Fruit fly (Drosophila melanogaster) whole organism, prepupa: ENCODE data around the gene Naprt.

Experiments
- Blimp-1 ChIP-seq: fragments of 200-800 bp; sonication (Bioruptor generic); optimal IDR thresholded peaks from 3 replicates; lab custom pipeline; 2017; ENCODE audit warnings: missing biosample characterization, missing genetic modification characterization, mild to moderate bottlenecking, moderate library complexity, missing genetic modification reagents
- CG10669 ChIP-seq: fragments of 200-800 bp; sonication (Bioruptor generic); optimal IDR thresholded peaks from 3 replicates; lab custom pipeline; 2018; ENCODE audit warnings: missing biosample characterization, mild to moderate bottlenecking, missing genetic modification characterization, moderate library complexity
- CG11294 ChIP-seq: fragments of 200-800 bp; sonication (Bioruptor generic); IDR thresholded peaks from 2 replicates; pipeline ENCODE4 v1.3.6; 2022; ENCODE audit warnings: missing biosample characterization, missing genetic modification characterization
- CG11902 ChIP-seq: fragments of 200-800 bp; sonication (Bioruptor generic); optimal IDR thresholded peaks from 3 replicates; lab custom pipeline; 2016; ENCODE audit warnings: missing biosample characterization, missing genetic modification characterization
- CG1621 ChIP-seq: fragments of 200-800 bp; sonication (Bioruptor generic); optimal IDR thresholded peaks from 3 replicates; lab custom pipeline; 2018; ENCODE audit warnings: missing biosample characterization, mild to moderate bottlenecking, missing genetic modification characterization
- CG31627 ChIP-seq: fragments of 200-800 bp; sonication (Bioruptor generic); optimal IDR thresholded peaks from 3 replicates; lab custom pipeline; 2016; ENCODE audit warnings: missing biosample characterization, missing genetic modification characterization
- CG32006 ChIP-seq: fragments of 200-800 bp; sonication (Bioruptor generic); optimal IDR thresholded peaks from 3 replicates; lab custom pipeline; 2017; ENCODE audit warnings: missing biosample characterization, mild to moderate bottlenecking, missing genetic modification characterization
- CG34406 ChIP-seq: fragments of 200-800 bp; sonication (Bioruptor generic); optimal IDR thresholded peaks from 3 replicates; lab custom pipeline; 2016; ENCODE audit warnings: missing biosample characterization, missing genetic modification characterization
- CG3919 ChIP-seq: fragments of 200-800 bp; sonication (Bioruptor generic); optimal IDR thresholded peaks from 3 replicates; lab custom pipeline; 2016; ENCODE audit warnings: missing biosample characterization, missing genetic modification characterization
- CG4318 ChIP-seq: fragments of 200-800 bp; sonication (Bioruptor generic); optimal IDR thresholded peaks from 3 replicates; lab custom pipeline; 2017; ENCODE audit warnings: missing biosample characterization, mild to moderate bottlenecking, missing genetic modification characterization
- CG6163 ChIP-seq: fragments of 200-800 bp; sonication (Bioruptor generic); IDR thresholded peaks from 3 replicates; pipeline ENCODE4 v1.3.6; 2022; ENCODE audit warnings: missing biosample characterization, missing genetic modification characterization
- CG6276 ChIP-seq: fragments of 200-800 bp; sonication (Bioruptor generic); optimal IDR thresholded peaks from 2 replicates; lab custom pipeline; 2017; ENCODE audit warnings: missing biosample characterization, mild to moderate bottlenecking, missing genetic modification characterization
- CG6854 ChIP-seq: fragments of 200-800 bp; sonication (Bioruptor generic); optimal IDR thresholded peaks from 2 replicates; lab custom pipeline; 2017; ENCODE audit warnings: missing biosample characterization, mild to moderate bottlenecking, missing genetic modification characterization
- CG7368 ChIP-seq: fragments of 200-800 bp; sonication (Bioruptor generic); optimal IDR thresholded peaks from 3 replicates; lab custom pipeline; 2016; ENCODE audit warnings: missing biosample characterization, missing genetic modification characterization
- Eip75B ChIP-seq: fragments of 200-800 bp; sonication (Bioruptor generic); optimal IDR thresholded peaks from 3 replicates; lab custom pipeline; 2016; ENCODE audit warnings: missing biosample characterization, missing genetic modification characterization
- Eip78C ChIP-seq: fragments of 200-800 bp; sonication (Bioruptor generic); peaks from one replicate; lab custom pipeline; 2016; ENCODE audit warnings: missing biosample characterization, missing genetic modification characterization
- Eip93F ChIP-seq: fragments of 200-800 bp; sonication (Bioruptor generic); optimal IDR thresholded peaks from 2 replicates; lab custom pipeline; 2016; ENCODE audit warnings: missing biosample characterization, mild to moderate bottlenecking, missing genetic modification characterization
- Ets21C ChIP-seq: fragments of 200-800 bp; sonication (Bioruptor generic); optimal IDR thresholded peaks from 3 replicates; lab custom pipeline; 2016; ENCODE audit warnings: missing biosample characterization, missing genetic modification characterization
- Gug ChIP-seq: fragments of 200-800 bp; sonication (Bioruptor generic); IDR thresholded peaks from 2 replicates; pipeline ENCODE4 v1.3.6; 2022; ENCODE audit warnings: missing biosample characterization, missing genetic modification characterization
- Hr4 ChIP-seq: fragments of 200-800 bp; sonication (Bioruptor generic); optimal IDR thresholded peaks from 3 replicates; lab custom pipeline; 2016; ENCODE audit warnings: missing biosample characterization, missing genetic modification characterization
- Met ChIP-seq: fragments of 200-800 bp; sonication (Bioruptor generic); optimal IDR thresholded peaks from 3 replicates; lab custom pipeline; 2016; ENCODE audit warnings: missing biosample characterization, missing genetic modification characterization
- OdsH ChIP-seq: fragments of 200-800 bp; sonication (Bioruptor generic); optimal IDR thresholded peaks from 3 replicates; lab custom pipeline; 2016; ENCODE audit warnings: missing biosample characterization, missing genetic modification characterization
- Smox ChIP-seq: fragments of 200-800 bp; sonication (Bioruptor generic); optimal IDR thresholded peaks from 3 replicates; lab custom pipeline; 2016; ENCODE audit warnings: missing biosample characterization, missing genetic modification characterization
- Sox102F ChIP-seq: fragments of 200-800 bp; sonication (Bioruptor generic); optimal IDR thresholded peaks from 2 replicates; lab custom pipeline; 2016; ENCODE audit warnings: missing biosample characterization, mild to moderate bottlenecking, missing genetic modification characterization
- Sox14 ChIP-seq: fragments of 200-800 bp; sonication (Bioruptor generic); optimal IDR thresholded peaks from 3 replicates; lab custom pipeline; 2016; ENCODE audit warnings: missing biosample characterization, missing genetic modification characterization
- Sox15 ChIP-seq: fragments of 200-800 bp; sonication (Bioruptor generic); optimal IDR thresholded peaks from 3 replicates; lab custom pipeline; 2016; ENCODE audit warnings: missing biosample characterization, missing genetic modification characterization
- cyc ChIP-seq: fragments of 200-800 bp; sonication (Bioruptor generic); optimal IDR thresholded peaks from 3 replicates; lab custom pipeline; 2016; ENCODE audit warnings: missing biosample characterization, missing genetic modification characterization
- dsx ChIP-seq: fragments of 200-800 bp; optimal IDR thresholded peaks from 3 replicates; lab custom pipeline; 2019; ENCODE audit warnings: missing biosample characterization, mild to moderate bottlenecking, missing genetic modification characterization, moderate library complexity; ENCODE audit not compliant: poor library complexity, severe bottlenecking
- eg ChIP-seq: fragments of 200-800 bp; sonication (Bioruptor generic); IDR thresholded peaks from 3 replicates; pipeline ENCODE4 v1.3.6; 2022; ENCODE audit warnings: missing biosample characterization, missing genetic modification characterization
- esn ChIP-seq: fragments of 200-800 bp; sonication (Bioruptor generic); optimal IDR thresholded peaks from 2 replicates; lab custom pipeline; 2016; ENCODE audit warnings: missing biosample characterization, mild to moderate bottlenecking, missing genetic modification characterization, moderate library complexity
- fkh ChIP-seq: fragments of 200-800 bp; sonication (Bioruptor generic); optimal IDR thresholded peaks from 3 replicates; lab custom pipeline; 2017; ENCODE audit warnings: missing biosample characterization, mild to moderate bottlenecking, missing genetic modification characterization, moderate library complexity
- lz ChIP-seq: fragments of 200-800 bp; sonication (Bioruptor generic); optimal IDR thresholded peaks from 3 replicates; lab custom pipeline; 2016; ENCODE audit warnings: missing biosample characterization, missing genetic modification characterization
- net ChIP-seq: fragments of 200-800 bp; sonication (Bioruptor generic); optimal IDR thresholded peaks from 3 replicates; lab custom pipeline; 2016; ENCODE audit warnings: missing biosample characterization, missing genetic modification characterization
- spab ChIP-seq: fragments of 200-800 bp; sonication (Bioruptor generic); optimal IDR thresholded peaks from 2 replicates; lab custom pipeline; 2017; ENCODE audit warnings: missing biosample characterization, mild to moderate bottlenecking, missing genetic modification characterization, missing genetic modification reagents
- svp ChIP-seq: fragments of 200-800 bp; sonication (Bioruptor generic); peaks from one replicate; lab custom pipeline; 2016; ENCODE audit warnings: missing biosample characterization, missing genetic modification characterization
- vri ChIP-seq: fragments of 200-800 bp; sonication (Bioruptor generic); optimal IDR thresholded peaks from 3 replicates; lab custom pipeline; 2016; ENCODE audit warnings: missing biosample characterization, mild to moderate bottlenecking, missing genetic modification characterization

Gene Naprt

dm6 chr2L:4179960-4180359 is 17.9 kb downstream of the Naprt start (continued):
- TF ChIP-seq Blimp-1 (no peak), vri (no peak), spab (no peak), Smox (GFP tag; lab: Kevin White, UChicago) (peak; percentile 34), CG11294 (GFP tag; lab: Robert Waterston, UW) (no peak), Eip93F (GFP tag; lab: Kevin White, UChicago) (no peak), Eip75B (GFP tag; lab: Kevin White, UChicago) (no peak), esn (GFP tag; lab: Kevin White, UChicago) (peak; percentile 13), Ets21C (GFP tag; lab: Kevin White, UChicago) (no peak), svp (GFP tag; lab: Kevin White, UChicago) (peak; percentile 83), CG31627 (GFP tag; lab: Kevin White, UChicago) (peak; percentile 53), dsx (GFP tag; lab: Kevin White, UChicago) (no peak), Sox15 (GFP tag; lab: Kevin White, UChicago) (peak; percentile 31), Hr4 (no peak), CG1621 (tag; lab: Kevin White, UChicago) (no peak), Met (GFP tag; lab: Kevin White, UChicago) (peak; percentile 72), CG10669 (GFP tag; lab: Kevin White, UChicago) (no peak), Sox14 (no peak), Sox102F (GFP tag; lab: Kevin White, UChicago) (peak; percentile 29), Gug (no peak), eg (no peak), CG7368 (GFP tag; lab: Kevin White, UChicago) (no peak), CG3919 (peak; percentile 58)

dm6 chr2L:4179386-4179785 is 18.5 kb downstream of the Naprt start:
- TF ChIP-seq svp (GFP tag; lab: Kevin White, UChicago) (peak; percentile 30), lz (GFP tag; lab: Kevin White, UChicago) (no peak), CG6163 (GFP tag; lab: Robert Waterston, UW) (0 out of 3 replicates have a peak, but pooled peaks have one; percentile 8), eg (no peak)

- no peak for TF ChIP-seq Met (GFP tag; lab: Kevin White, UChicago)
- no peak for TF ChIP-seq CG4318
These were observed 31.8 kb downstream of the Naprt start, which contains the start of gene Or24a for dm6 chr2L:4166034-4166433. Or24a (minus strand) TSS chr2L:4166134.

dm6 chr2L:4148979-4149378 is 48.9 kb downstream of the Naprt start, which contains the start of gene CG2955:
CG2955 (plus strand) TSS chr2L:4149279.
- TF ChIP-seq CG6276 (GFP tag; lab: Kevin White, UChicago), result no peak
- no peak for TF ChIP-seq CG34406 (GFP tag; lab: Kevin White, UChicago)
- TF ChIP-seq Blimp-1, result no peak
- no peak for TF ChIP-seq Met (GFP tag; lab: Kevin White, UChicago)
- no peak for TF ChIP-seq cyc (GFP tag; lab: Kevin White, UChicago)
- no peak for TF ChIP-seq net (GFP tag; lab: Kevin White, UChicago)
- no peak for TF ChIP-seq eg
- TF ChIP-seq Eip93F (GFP tag; lab: Kevin White, UChicago), result no peak
- no peak for TF ChIP-seq CG32006 (GFP tag; lab: Kevin White, UChicago)
- TF ChIP-seq CG31627 (GFP tag; lab: Kevin White, UChicago), result no peak
- TF ChIP-seq vri, result no peak
- TF ChIP-seq CG10669 (GFP tag; lab: Kevin White, UChicago), result no peak
- TF ChIP-seq fkh (GFP tag; lab: Kevin White, UChicago), result no peak
- no peak for TF ChIP-seq Eip78C (GFP tag; lab: Kevin White, UChicago)
- TF ChIP-seq Eip75B (GFP tag; lab: Kevin White, UChicago), result no peak

dm6 chr2L:4146317-4146716 is 51.6 kb downstream of the Naprt start:
- TF ChIP-seq CG6163 (GFP tag; lab: Robert Waterston, UW) (no peak), CG6854 (GFP tag; lab: Kevin White, UChicago) (no peak), CG3919 (no peak), OdsH (GFP tag; lab: Kevin White, UChicago) (no peak), CG11902 (no peak), Eip78C (GFP tag; lab: Kevin White, UChicago) (peak; percentile 52)
